Fruit fly (Drosophila melanogaster) Kc167 (cell line): Measurements from ENCODE around the gene CG42238.

ENCODE experiments used
- Myc ChIP-seq: fragments of >200 bp; optimal IDR thresholded peaks from 2 replicates; lab custom pipeline; 2017; ENCODE audit warnings: missing external identifiers
- h ChIP-seq: fragments of >200 bp; optimal IDR thresholded peaks from 3 replicates; lab custom pipeline; 2018; ENCODE audit warnings: missing external identifiers
- psq ChIP-seq: fragments of >200 bp; optimal IDR thresholded peaks from 2 replicates; lab custom pipeline; 2017; ENCODE audit warnings: missing external identifiers
- ttk ChIP-seq: sonication (Bioruptor generic); optimal IDR thresholded peaks from 2 replicates; lab custom pipeline; 2017; ENCODE audit warnings: missing external identifiers

dm6 chr2L:20970792-20971191, 81.2 kb downstream of the CG42238 start:
- TF ChIP-seq psq (lab: Kevin White, UChicago) (no peak), h (lab: Kevin White, UChicago) (no peak), Myc (lab: Kevin White, UChicago) (no peak), ttk (no peak)
